Fruit fly (Drosophila melanogaster) whole organism, embryonic: Measurements from ENCODE around the gene mthl1.

Experiments used
- CG11560 ChIP-seq: fragments of 200-800 bp; sonication (Bioruptor generic); IDR thresholded peaks from 3 replicates; pipeline ENCODE4 v1.3.6; 2022; ENCODE audit warnings: missing biosample characterization, missing genetic modification characterization
- CG12104 ChIP-seq: fragments of 200-800 bp; sonication (Bioruptor generic); optimal IDR thresholded peaks from 3 replicates; lab custom pipeline; 2016; ENCODE audit warnings: missing biosample characterization, missing genetic modification characterization
- CG12236 ChIP-seq: fragments of 200-800 bp; sonication (Bioruptor generic); optimal IDR thresholded peaks from 2 replicates; lab custom pipeline; 2016; ENCODE audit warnings: missing biosample characterization, missing genetic modification characterization
- CG14667 ChIP-seq: fragments of 200-800 bp; sonication (Bioruptor generic); IDR thresholded peaks from 2 replicates; pipeline ENCODE4 v1.3.6; 2022; ENCODE audit warnings: missing biosample characterization, missing genetic modification characterization
- CG15479 ChIP-seq: fragments of 200-800 bp; sonication (Bioruptor generic); optimal IDR thresholded peaks from 3 replicates; lab custom pipeline; 2019; ENCODE audit warnings: missing biosample characterization, mild to moderate bottlenecking, missing genetic modification characterization, moderate library complexity
- CG17359 ChIP-seq: fragments of 200-800 bp; sonication (Bioruptor generic); optimal IDR thresholded peaks from 3 replicates; lab custom pipeline; 2018; ENCODE audit warnings: missing biosample characterization, mild to moderate bottlenecking, missing genetic modification characterization, moderate library complexity
- CG1792 ChIP-seq: fragments of 200-800 bp; sonication (Bioruptor generic); optimal IDR thresholded peaks from 2 replicates; lab custom pipeline; 2016; ENCODE audit warnings: missing biosample characterization, missing genetic modification characterization
- CG18011 ChIP-seq: fragments of 200-800 bp; sonication (Bioruptor generic); optimal IDR thresholded peaks from 2 replicates; lab custom pipeline; 2017; ENCODE audit warnings: missing biosample characterization, missing genetic modification characterization, mild to moderate bottlenecking, moderate library complexity, missing genotype
- CG1832 ChIP-seq: fragments of 200-800 bp; sonication (Bioruptor generic); optimal IDR thresholded peaks from 2 replicates; lab custom pipeline; 2017; ENCODE audit warnings: missing biosample characterization, mild to moderate bottlenecking, missing genetic modification characterization, inconsistent platforms
- CG2120 ChIP-seq: fragments of 200-800 bp; sonication (Bioruptor generic); optimal IDR thresholded peaks from 3 replicates; lab custom pipeline; 2016; ENCODE audit warnings: missing biosample characterization, missing genetic modification characterization
- CG2199 ChIP-seq: fragments of 200-800 bp; sonication (Bioruptor generic); IDR thresholded peaks from 3 replicates; pipeline ENCODE4 v1.3.6; 2022; ENCODE audit warnings: missing biosample characterization, missing genetic modification characterization
- CG2678 ChIP-seq: fragments of 200-800 bp; sonication (Bioruptor generic); optimal IDR thresholded peaks from 3 replicates; lab custom pipeline; 2019; ENCODE audit warnings: missing biosample characterization, mild to moderate bottlenecking, missing genetic modification characterization, moderate library complexity
- CG2712 ChIP-seq: fragments of 200-800 bp; optimal IDR thresholded peaks from 3 replicates; lab custom pipeline; 2019; ENCODE audit warnings: missing biosample characterization, mild to moderate bottlenecking, missing genetic modification characterization, moderate library complexity
- CG30431 ChIP-seq: fragments of 200-800 bp; sonication (Bioruptor generic); optimal IDR thresholded peaks from 2 replicates; lab custom pipeline; 2017; ENCODE audit warnings: missing biosample characterization, missing genetic modification characterization
- CG3281 ChIP-seq: fragments of 200-800 bp; sonication (Bioruptor generic); optimal IDR thresholded peaks from 3 replicates; lab custom pipeline; 2017; ENCODE audit warnings: missing biosample characterization, mild to moderate bottlenecking, missing genetic modification characterization
- CG3847 ChIP-seq: fragments of 200-800 bp; sonication (Bioruptor generic); IDR thresholded peaks from 2 replicates; pipeline ENCODE4 v1.3.6; 2022; ENCODE audit warnings: missing biosample characterization, missing genetic modification characterization
- CG4328 ChIP-seq: fragments of 200-800 bp; sonication (Bioruptor generic); optimal IDR thresholded peaks from 3 replicates; lab custom pipeline; 2017; ENCODE audit warnings: missing biosample characterization, missing genetic modification reagents, missing genetic modification characterization
- CG4360 ChIP-seq: fragments of 200-800 bp; sonication (Bioruptor generic); IDR thresholded peaks from 2 replicates; pipeline ENCODE4 v1.3.6; 2022; ENCODE audit warnings: missing biosample characterization, missing genetic modification characterization
- CG4424 ChIP-seq: fragments of 200-800 bp; sonication (Bioruptor generic); optimal IDR thresholded peaks from 3 replicates; lab custom pipeline; 2016; ENCODE audit warnings: missing biosample characterization, missing genetic modification characterization
- CG6272 ChIP-seq: fragments of 200-800 bp; sonication (Bioruptor generic); IDR thresholded peaks from 2 replicates; pipeline ENCODE4 v1.3.6; 2022; ENCODE audit warnings: missing biosample characterization, missing genetic modification characterization
- CG6689 ChIP-seq: fragments of 200-800 bp; sonication (Bioruptor generic); IDR thresholded peaks from 2 replicates; pipeline ENCODE4 v1.3.6; 2022; ENCODE audit warnings: missing biosample characterization, missing genetic modification characterization
- CG8281 ChIP-seq: fragments of 200-800 bp; sonication (Bioruptor generic); optimal IDR thresholded peaks from 2 replicates; lab custom pipeline; 2018; ENCODE audit warnings: missing biosample characterization, mild to moderate bottlenecking, missing genetic modification characterization, moderate library complexity
- CG9609 ChIP-seq: fragments of 200-800 bp; sonication (Bioruptor generic); optimal IDR thresholded peaks from 3 replicates; lab custom pipeline; 2016; ENCODE audit warnings: missing biosample characterization, missing genetic modification characterization
- Doc2 ChIP-seq: fragments of 200-800 bp; sonication (Bioruptor generic); IDR thresholded peaks from 2 replicates; pipeline ENCODE4 v1.3.6; 2022; ENCODE audit warnings: missing biosample characterization, missing genetic modification characterization
- ERR ChIP-seq: fragments of 200-800 bp; sonication (Bioruptor generic); optimal IDR thresholded peaks from 2 replicates; lab custom pipeline; 2016; ENCODE audit warnings: missing biosample characterization, missing genetic modification characterization
- H2.0 ChIP-seq: fragments of 200-800 bp; sonication (Bioruptor generic); IDR thresholded peaks from 2 replicates; pipeline ENCODE4 v1.3.6; 2022; ENCODE audit warnings: missing biosample characterization, missing genetic modification characterization
- HHEX ChIP-seq: fragments of 200-800 bp; sonication (Bioruptor generic); optimal IDR thresholded peaks from 3 replicates; lab custom pipeline; 2017; ENCODE audit warnings: missing biosample characterization, mild to moderate bottlenecking, missing genetic modification characterization, missing genetic modification reagents
- HLH3B ChIP-seq: fragments of 200-800 bp; sonication (Bioruptor generic); IDR thresholded peaks from 2 replicates; pipeline ENCODE4 v1.3.6; 2022; ENCODE audit warnings: missing biosample characterization, missing genetic modification characterization
- Hmx ChIP-seq: fragments of 200-800 bp; sonication (Bioruptor generic); optimal IDR thresholded peaks from 2 replicates; lab custom pipeline; 2016; ENCODE audit warnings: missing biosample characterization, missing genetic modification characterization
- Lhr ChIP-seq: fragments of 200-800 bp; sonication (Bioruptor generic); optimal IDR thresholded peaks from 3 replicates; lab custom pipeline; 2017; ENCODE audit warnings: mild to moderate bottlenecking, missing biosample characterization, missing genetic modification reagents, missing genetic modification characterization
- Med ChIP-seq: fragments of 200-800 bp; sonication (Bioruptor generic); peaks from one replicate; lab custom pipeline; 2016; ENCODE audit warnings: missing biosample characterization, missing genetic modification characterization, mild to moderate bottlenecking, inconsistent platforms, moderate library complexity
- Myb ChIP-seq: fragments of 200-800 bp; sonication (Bioruptor generic); optimal IDR thresholded peaks from 2 replicates; lab custom pipeline; 2016; ENCODE audit warnings: missing biosample characterization, missing genetic modification characterization
- chm ChIP-seq: fragments of 200-800 bp; sonication (Bioruptor generic); IDR thresholded peaks from 2 replicates; pipeline ENCODE4 v1.3.6; 2022; ENCODE audit warnings: missing biosample characterization, missing genetic modification characterization
- fru ChIP-seq: fragments of >200 bp; optimal IDR thresholded peaks from 2 replicates; lab custom pipeline; 2017
- gce ChIP-seq: fragments of 200-800 bp; sonication (Bioruptor generic); IDR thresholded peaks from 3 replicates; pipeline ENCODE4 v1.3.6; 2022; ENCODE audit warnings: missing biosample characterization, missing genetic modification characterization
- gcm ChIP-seq: fragments of 200-800 bp; sonication (Bioruptor generic); optimal IDR thresholded peaks from 2 replicates; lab custom pipeline; 2019; ENCODE audit warnings: missing biosample characterization, mild to moderate bottlenecking, missing genetic modification characterization, moderate library complexity
- gem ChIP-seq: fragments of 200-800 bp; sonication (Bioruptor generic); optimal IDR thresholded peaks from 2 replicates; lab custom pipeline; 2019; ENCODE audit warnings: missing biosample characterization, mild to moderate bottlenecking, missing genetic modification characterization, moderate library complexity
- grau ChIP-seq: fragments of 200-800 bp; optimal IDR thresholded peaks from 3 replicates; lab custom pipeline; 2019; ENCODE audit warnings: missing biosample characterization, mild to moderate bottlenecking, missing genetic modification characterization, moderate library complexity
- grn ChIP-seq: fragments of 200-800 bp; sonication (Bioruptor generic); optimal IDR thresholded peaks from 3 replicates; lab custom pipeline; 2017; ENCODE audit warnings: missing biosample characterization, missing genetic modification characterization
- gsb ChIP-seq: fragments of 200-800 bp; sonication (Bioruptor generic); IDR thresholded peaks from 2 replicates; pipeline ENCODE4 v1.3.6; 2022; ENCODE audit warnings: missing biosample characterization, missing genetic modification characterization
- gsb-n ChIP-seq: fragments of 200-800 bp; sonication (Bioruptor generic); optimal IDR thresholded peaks from 3 replicates; lab custom pipeline; 2018; ENCODE audit warnings: missing biosample characterization, mild to moderate bottlenecking, missing genetic modification characterization
- kah ChIP-seq: fragments of 200-800 bp; sonication (Bioruptor generic); optimal IDR thresholded peaks from 2 replicates; lab custom pipeline; 2018; ENCODE audit warnings: missing biosample characterization, mild to moderate bottlenecking, missing genetic modification characterization
- ken ChIP-seq: fragments of 200-800 bp; sonication (Bioruptor generic); IDR thresholded peaks from 3 replicates; pipeline ENCODE4 v1.3.6; 2022; ENCODE audit warnings: missing biosample characterization, missing genetic modification characterization
- mld ChIP-seq: fragments of 200-800 bp; sonication (Bioruptor generic); IDR thresholded peaks from 3 replicates; pipeline ENCODE4 v1.3.6; 2022; ENCODE audit warnings: missing biosample characterization, missing genetic modification characterization; ENCODE audit not compliant: partially characterized antibody
- nerfin-2 ChIP-seq: fragments of 200-800 bp; sonication (Bioruptor generic); IDR thresholded peaks from 2 replicates; pipeline ENCODE4 v1.3.6; 2022; ENCODE audit warnings: missing biosample characterization, missing genetic modification characterization; ENCODE audit not compliant: partially characterized antibody
- nmo ChIP-seq: fragments of 200-800 bp; sonication (Bioruptor generic); optimal IDR thresholded peaks from 2 replicates; lab custom pipeline; 2018; ENCODE audit warnings: missing biosample characterization, mild to moderate bottlenecking, missing genetic modification characterization, moderate library complexity
- row ChIP-seq: fragments of 200-800 bp; sonication (Bioruptor generic); IDR thresholded peaks from 3 replicates; pipeline ENCODE4 v1.3.6; 2022; ENCODE audit warnings: missing biosample characterization, missing genetic modification characterization
- sens ChIP-seq: fragments of 200-800 bp; sonication (Bioruptor generic); peaks from one replicate; lab custom pipeline; 2016; ENCODE audit warnings: missing biosample characterization, missing genetic modification characterization
- sna ChIP-seq: fragments of 200-800 bp; sonication (Bioruptor generic); IDR thresholded peaks from 2 replicates; pipeline ENCODE4 v1.3.6; 2022; ENCODE audit warnings: missing biosample characterization, missing genetic modification characterization; ENCODE audit not compliant: partially characterized antibody
- twi ChIP-seq: fragments of 200-800 bp; optimal IDR thresholded peaks from 2 replicates; lab custom pipeline; 2019; ENCODE audit warnings: missing biosample characterization, mild to moderate bottlenecking, missing genetic modification characterization, moderate library complexity

Gene mthl1

dm6 chrX:16678845-16679347, 38.1 kb downstream of the mthl1 start, which contains the start of the genes CG13010 and sing:
CG13010 (minus strand) TSS chrX:16678945.
sing (plus strand) TSS chrX:16679297.
- no peak for TF ChIP-seq Hmx (GFP tag; lab: Kevin White, UChicago)
- TF ChIP-seq CG4360, result 0 out of 2 replicates have a peak, but pooled peaks have one; percentile 11
- peak; percentile 80 for TF ChIP-seq CG2712
- TF ChIP-seq sens, result peak; percentile 52
- TF ChIP-seq twi (tag; lab: Kevin White, UChicago), result peak; percentile 41

dm6 chrX:16683765-16684164, 43.0 kb downstream of the mthl1 start, which contains the start of gene Axs:
Axs (minus strand) TSS chrX:16683895.
- TF ChIP-seq gem (tag; lab: Kevin White, UChicago) (peak; percentile 17), CG18011 (GFP tag; lab: Kevin White, UChicago) (peak; percentile 4), CG2678 (no peak), Doc2 (GFP tag; lab: Robert Waterston, UW) (no peak), gce (GFP tag; lab: Robert Waterston, UW) (no peak), Myb (GFP tag; lab: Kevin White, UChicago) (peak; percentile 84), CG1832 (GFP tag; lab: Kevin White, UChicago) (no peak), CG1792 (GFP tag; lab: Kevin White, UChicago) (no peak), gsb (GFP tag; lab: Robert Waterston, UW) (no peak), ERR (GFP tag; lab: Kevin White, UChicago) (peak; percentile 45), CG11560 (tag; lab: Robert Waterston, UW) (no peak), CG6689 (GFP tag; lab: Robert Waterston, UW) (no peak), CG14667 (GFP tag; lab: Robert Waterston, UW) (no peak), sna (peak; percentile 55), fru (lab: Kevin White, UChicago) (no peak), CG2199 (peak; percentile 13; the same call in 1 of the 3 replicates), HLH3B (GFP tag; lab: Robert Waterston, UW) (no peak), gsb-n (tag; lab: Kevin White, UChicago) (peak; percentile 23), CG4328 (GFP tag; lab: Kevin White, UChicago) (no peak), CG8281 (tag; lab: Kevin White, UChicago) (no peak), CG4424 (GFP tag; lab: Kevin White, UChicago) (no peak), H2.0 (GFP tag; lab: Robert Waterston, UW) (no peak), CG30431 (GFP tag; lab: Kevin White, UChicago) (no peak), CG2120 (GFP tag; lab: Kevin White, UChicago) (peak; percentile 50), CG15479 (GFP tag; lab: Kevin White, UChicago) (peak; percentile 94), chm (no peak), kah (GFP tag; lab: Kevin White, UChicago) (no peak), CG12104 (no peak), mld (GFP tag; lab: Robert Waterston, UW) (peak; percentile 70; the same call in 2 of the 3 replicates), CG9609 (no peak), CG3847 (GFP tag; lab: Robert Waterston, UW) (peak; percentile 30), CG2712 (peak; percentile 20), Med (GFP tag; lab: Kevin White, UChicago) (peak; percentile 89), CG12236 (no peak), nmo (peak; percentile 63), CG3281 (GFP tag; lab: Kevin White, UChicago) (no peak), grn (no peak), ken (GFP tag; lab: Robert Waterston, UW) (no peak), gcm (GFP tag; lab: Kevin White, UChicago) (no peak), Hmx (GFP tag; lab: Kevin White, UChicago) (no peak), CG17359 (tag; lab: Kevin White, UChicago) (no peak), nerfin-2 (GFP tag; lab: Robert Waterston, UW) (peak; percentile 52), row (GFP tag; lab: Robert Waterston, UW) (peak; percentile 49; the same call in 1 of the 3 replicates), CG6272 (GFP tag; lab: Robert Waterston, UW) (no peak), Lhr (peak; percentile 77), HHEX (GFP tag; lab: Kevin White, UChicago) (no peak), grau (tag; lab: Kevin White, UChicago) (peak; percentile 38)
